Fruit fly (Drosophila melanogaster) whole organism, pupa: ENCODE data around the gene CG2200.

Experiments
- CG10348 ChIP-seq: fragments of 200-800 bp; sonication (Bioruptor generic); IDR thresholded peaks from 2 replicates; pipeline ENCODE4 v1.3.6; 2022; ENCODE audit warnings: missing biosample characterization, missing genetic modification characterization
- CG12605 ChIP-seq: fragments of 200-800 bp; sonication (Bioruptor generic); IDR thresholded peaks from 2 replicates; pipeline ENCODE4 v1.3.6; 2022; ENCODE audit warnings: missing biosample characterization, missing genetic modification characterization
- CG13204 ChIP-seq: fragments of 200-800 bp; sonication (Bioruptor generic); optimal IDR thresholded peaks from 2 replicates; lab custom pipeline; 2018; ENCODE audit warnings: missing biosample characterization, mild to moderate bottlenecking, missing genetic modification characterization, moderate library complexity
- CG14655 ChIP-seq: fragments of 200-800 bp; sonication (Bioruptor generic); optimal IDR thresholded peaks from 3 replicates; lab custom pipeline; 2017; ENCODE audit warnings: mild to moderate bottlenecking, missing biosample characterization, missing genetic modification reagents, missing genetic modification characterization
- CG15710 ChIP-seq: fragments of 200-800 bp; sonication (Bioruptor generic); optimal IDR thresholded peaks from 2 replicates; lab custom pipeline; 2018; ENCODE audit warnings: missing biosample characterization, mild to moderate bottlenecking, missing genetic modification characterization, moderate library complexity
- CG17806 ChIP-seq: fragments of 200-800 bp; sonication (Bioruptor generic); optimal IDR thresholded peaks from 2 replicates; lab custom pipeline; 2018; ENCODE audit warnings: missing biosample characterization, mild to moderate bottlenecking, missing genetic modification characterization, moderate library complexity
- CG32121 ChIP-seq: fragments of 200-800 bp; sonication (Bioruptor generic); IDR thresholded peaks from 2 replicates; pipeline ENCODE4 v1.3.6; 2022; ENCODE audit warnings: missing biosample characterization, missing genetic modification characterization
- CG34367 ChIP-seq: fragments of 200-800 bp; sonication (Bioruptor generic); optimal IDR thresholded peaks from 2 replicates; lab custom pipeline; 2018; ENCODE audit warnings: missing biosample characterization, mild to moderate bottlenecking, missing genetic modification characterization
- CG4496 ChIP-seq: fragments of 200-800 bp; sonication (Bioruptor generic); IDR thresholded peaks from 3 replicates; pipeline ENCODE4 v1.3.6; 2022; ENCODE audit warnings: missing biosample characterization, missing genetic modification characterization
- CG8159 ChIP-seq: fragments of 200-800 bp; sonication (Bioruptor generic); optimal IDR thresholded peaks from 3 replicates; lab custom pipeline; 2018; ENCODE audit warnings: missing biosample characterization, mild to moderate bottlenecking, missing genetic modification characterization, moderate library complexity
- CG8301 ChIP-seq: fragments of 200-800 bp; sonication (Bioruptor generic); optimal IDR thresholded peaks from 2 replicates; lab custom pipeline; 2018; ENCODE audit warnings: missing biosample characterization, mild to moderate bottlenecking, missing genetic modification characterization
- CG9948 ChIP-seq: fragments of 200-800 bp; sonication (Bioruptor generic); optimal IDR thresholded peaks from 2 replicates; lab custom pipeline; 2018; ENCODE audit warnings: missing biosample characterization, mild to moderate bottlenecking, missing genetic modification characterization, moderate library complexity
- D1 ChIP-seq: fragments of 200-800 bp; sonication (Bioruptor generic); optimal IDR thresholded peaks from 2 replicates; lab custom pipeline; 2018; ENCODE audit warnings: missing biosample characterization, mild to moderate bottlenecking, missing genetic modification characterization, moderate library complexity
- EcR ChIP-seq: fragments of 200-800 bp; sonication (Bioruptor generic); optimal IDR thresholded peaks from 3 replicates; lab custom pipeline; 2019; ENCODE audit warnings: missing biosample characterization, missing genetic modification characterization, mild to moderate bottlenecking, moderate library complexity, missing genetic modification reagents
- Ets98B ChIP-seq: fragments of 200-800 bp; sonication (Bioruptor generic); IDR thresholded peaks from 2 replicates; pipeline ENCODE4 v1.3.6; 2022; ENCODE audit warnings: missing biosample characterization, missing genetic modification characterization
- Pif1A ChIP-seq: fragments of 200-800 bp; sonication (Bioruptor generic); optimal IDR thresholded peaks from 3 replicates; lab custom pipeline; 2016; ENCODE audit warnings: missing biosample characterization, missing genetic modification characterization
- Pif1B ChIP-seq: fragments of 200-800 bp; sonication (Bioruptor generic); optimal IDR thresholded peaks from 3 replicates; lab custom pipeline; 2016; ENCODE audit warnings: missing biosample characterization, missing genetic modification characterization
- Snoo ChIP-seq: fragments of 200-800 bp; sonication (Bioruptor generic); optimal IDR thresholded peaks from 3 replicates; lab custom pipeline; 2017; ENCODE audit warnings: missing biosample characterization, mild to moderate bottlenecking, missing genetic modification characterization, inconsistent platforms
- fd96Ca ChIP-seq: fragments of 200-800 bp; sonication (Bioruptor generic); IDR thresholded peaks from 3 replicates; pipeline ENCODE4 v1.3.6; 2022; ENCODE audit warnings: missing biosample characterization, missing genetic modification characterization
- gl ChIP-seq: fragments of 200-800 bp; sonication (Bioruptor generic); optimal IDR thresholded peaks from 2 replicates; lab custom pipeline; 2018; ENCODE audit warnings: missing biosample characterization, mild to moderate bottlenecking, missing genetic modification characterization
- rn ChIP-seq: fragments of 200-800 bp; sonication (Bioruptor generic); IDR thresholded peaks from 2 replicates; pipeline ENCODE4 v1.3.6; 2022; ENCODE audit warnings: missing biosample characterization, missing genetic modification characterization

Gene CG2200

dm6 chrX:13128750-13129152, 34.7 kb downstream of the CG2200 start, which contains the start of the genes CG32638, CG15717 and MFS10:
TSS of gene CG32638 (minus strand) at chrX:13128794.
TSS of gene CG15717 (plus strand) at chrX:13128952.
TSS of gene MFS10 (plus strand) at chrX:13129018.
- peak; percentile 7; the same call in 1 of the 3 replicates for TF ChIP-seq fd96Ca
- no peak for TF ChIP-seq rn (GFP tag; lab: Robert Waterston, UW)

- peak; percentile 75 for TF ChIP-seq CG8301
- peak; percentile 47 for TF ChIP-seq CG34367 (tag; lab: Kevin White, UChicago)
- no peak for TF ChIP-seq CG13204 (GFP tag; lab: Kevin White, UChicago)
- TF ChIP-seq CG8159 (tag; lab: Kevin White, UChicago): peak; percentile 74
- no peak for TF ChIP-seq rn (GFP tag; lab: Robert Waterston, UW)
- TF ChIP-seq CG10348 (GFP tag; lab: Robert Waterston, UW): no peak
- no peak for TF ChIP-seq fd96Ca
- peak; percentile 50; the same call in 1 of the 3 replicates for TF ChIP-seq CG4496 (GFP tag; lab: Robert Waterston, UW)
- peak; percentile 84 for TF ChIP-seq CG14655 (GFP tag; lab: Kevin White, UChicago)
- TF ChIP-seq CG12605: peak; percentile 15; the same call in 1 of the 2 replicates
- TF ChIP-seq Pif1B (GFP tag; lab: Kevin White, UChicago): peak; percentile 45
- TF ChIP-seq D1 (tag; lab: Kevin White, UChicago): peak; percentile 18
- peak; percentile 66 for TF ChIP-seq CG9948 (tag; lab: Kevin White, UChicago)
- no peak for TF ChIP-seq gl
- TF ChIP-seq EcR: no peak
- peak; percentile 71 for TF ChIP-seq Pif1A (GFP tag; lab: Kevin White, UChicago)
- peak; percentile 51 for TF ChIP-seq Snoo
- TF ChIP-seq CG17806 (tag; lab: Kevin White, UChicago): peak; percentile 60
- TF ChIP-seq CG15710 (tag; lab: Kevin White, UChicago): peak; percentile 70
- no peak for TF ChIP-seq Ets98B (GFP tag; lab: Robert Waterston, UW)
- TF ChIP-seq CG32121 (GFP tag; lab: Robert Waterston, UW): no peak
Observed at dm6 chrX:13130175-13130822, 36.2 kb downstream of the CG2200 start.

dm6 chrX:13131063-13131773, 37.1 kb downstream of the CG2200 start:
- TF ChIP-seq rn (GFP tag; lab: Robert Waterston, UW) (peak; percentile 98), Pif1A (GFP tag; lab: Kevin White, UChicago) (peak; percentile 96), fd96Ca (peak; percentile 100), Snoo (peak; percentile 98), CG12605 (peak; percentile 98), CG14655 (GFP tag; lab: Kevin White, UChicago) (peak; percentile 98), CG10348 (GFP tag; lab: Robert Waterston, UW) (peak; percentile 98), CG8159 (tag; lab: Kevin White, UChicago) (peak; percentile 87), CG4496 (GFP tag; lab: Robert Waterston, UW) (peak; percentile 100), gl (peak; percentile 87), CG8301 (peak; percentile 98), CG17806 (tag; lab: Kevin White, UChicago) (peak; percentile 89), CG32121 (GFP tag; lab: Robert Waterston, UW) (peak; percentile 99), CG15710 (tag; lab: Kevin White, UChicago) (peak; percentile 91), CG9948 (tag; lab: Kevin White, UChicago) (peak; percentile 92), CG34367 (tag; lab: Kevin White, UChicago) (peak; percentile 92), Ets98B (GFP tag; lab: Robert Waterston, UW) (peak; percentile 100), EcR (no peak), Pif1B (GFP tag; lab: Kevin White, UChicago) (peak; percentile 95), D1 (tag; lab: Kevin White, UChicago) (peak; percentile 72), CG13204 (GFP tag; lab: Kevin White, UChicago) (peak; percentile 91)

- TF ChIP-seq Pif1A (GFP tag; lab: Kevin White, UChicago): no peak
- no peak for TF ChIP-seq CG9948 (tag; lab: Kevin White, UChicago)
- no peak for TF ChIP-seq CG34367 (tag; lab: Kevin White, UChicago)
- no peak for TF ChIP-seq CG32121 (GFP tag; lab: Robert Waterston, UW)
- no peak for TF ChIP-seq Pif1B (GFP tag; lab: Kevin White, UChicago)
- no peak for TF ChIP-seq CG17806 (tag; lab: Kevin White, UChicago)
- no peak for TF ChIP-seq CG8159 (tag; lab: Kevin White, UChicago)
- no peak for TF ChIP-seq CG15710 (tag; lab: Kevin White, UChicago)
- no peak for TF ChIP-seq fd96Ca
- no peak for TF ChIP-seq CG14655 (GFP tag; lab: Kevin White, UChicago)
- TF ChIP-seq CG4496 (GFP tag; lab: Robert Waterston, UW): no peak
- no peak for TF ChIP-seq Ets98B (GFP tag; lab: Robert Waterston, UW)
- no peak for TF ChIP-seq D1 (tag; lab: Kevin White, UChicago)
- no peak for TF ChIP-seq EcR
- no peak for TF ChIP-seq CG10348 (GFP tag; lab: Robert Waterston, UW)
Observed at dm6 chrX:13134811-13135210, 40.7 kb downstream of the CG2200 start.

- no peak for TF ChIP-seq CG13204 (GFP tag; lab: Kevin White, UChicago)
- TF ChIP-seq CG14655 (GFP tag; lab: Kevin White, UChicago): peak; percentile 1
- TF ChIP-seq CG12605: no peak
- peak; percentile 13 for TF ChIP-seq CG8159 (tag; lab: Kevin White, UChicago)
- TF ChIP-seq fd96Ca: peak; percentile 72; the same call in 2 of the 3 replicates
- peak; percentile 32 for TF ChIP-seq CG17806 (tag; lab: Kevin White, UChicago)
- peak; percentile 39 for TF ChIP-seq CG8301
- TF ChIP-seq CG34367 (tag; lab: Kevin White, UChicago): no peak
- peak; percentile 79; the same call in 2 of the 3 replicates for TF ChIP-seq CG4496 (GFP tag; lab: Robert Waterston, UW)
- TF ChIP-seq Pif1B (GFP tag; lab: Kevin White, UChicago): peak; percentile 41
- TF ChIP-seq CG32121 (GFP tag; lab: Robert Waterston, UW): peak; percentile 63; the same call in 1 of the 2 replicates
- no peak for TF ChIP-seq D1 (tag; lab: Kevin White, UChicago)
- peak; percentile 54 for TF ChIP-seq Pif1A (GFP tag; lab: Kevin White, UChicago)
- TF ChIP-seq Ets98B (GFP tag; lab: Robert Waterston, UW): peak; percentile 60
- TF ChIP-seq Snoo: peak; percentile 38
- TF ChIP-seq gl: no peak
- TF ChIP-seq CG10348 (GFP tag; lab: Robert Waterston, UW): no peak
Observed at dm6 chrX:13135702-13136101, 41.6 kb downstream of the CG2200 start.
